Worm (Caenorhabditis elegans): Measurements from ENCODE around the gene str-214.

str-214 gene

DNA sequence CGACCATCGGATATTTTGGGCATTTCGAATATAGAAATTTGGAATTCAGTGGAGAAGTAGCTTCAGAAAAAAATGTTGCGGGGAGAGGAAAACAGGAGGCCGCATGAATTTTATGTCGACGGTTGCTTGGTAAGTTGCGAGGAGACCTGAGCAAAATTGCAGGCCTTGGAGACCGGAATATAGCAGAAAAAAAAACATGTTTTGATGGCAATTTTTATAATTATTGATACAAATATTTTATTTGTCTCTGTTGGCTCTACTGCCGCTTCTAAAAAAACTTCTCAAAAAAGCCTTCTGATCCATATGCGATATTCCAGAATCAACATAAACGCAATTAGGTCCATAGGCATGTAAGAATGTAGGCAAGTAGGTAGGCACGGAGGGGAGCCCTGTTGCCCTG, 39.8 kb upstream of the str-214 start, which contains the start of gene pacl-1:
pacl-1 (minus strand) TSS at position 101 of the 400 bp plus-strand sequence.
- TF ChIP-seq sdz-38 (tag; optimal IDR thresholded peaks at IDR 0.05) (no peak), T07F8.4 (tag; optimal IDR thresholded peaks at IDR 0.05) (no peak), dox-1 (GFP tag; IDR thresholded peaks at IDR 0.05) (no peak), F10E7.11 (tag; optimal IDR thresholded peaks at IDR 0.05) (no peak), attf-3 (GFP tag; conservative IDR thresholded peaks at IDR 0.05) (no peak), hsf-1 (GFP tag; IDR thresholded peaks at IDR 0.05) (no peak), Y67H2A.10 (GFP tag; conservative IDR thresholded peaks at IDR 0.05) (no peak), die-1 (tag; optimal IDR thresholded peaks at IDR 0.05) (no peak), pha-4 (tag; optimal IDR thresholded peaks at IDR 0.05) (no peak), unc-62 (GFP tag; optimal IDR thresholded peaks at IDR 0.05) (no peak), snpc-3.4 (tag; optimal IDR thresholded peaks at IDR 0.05) (no peak)

DNA sequence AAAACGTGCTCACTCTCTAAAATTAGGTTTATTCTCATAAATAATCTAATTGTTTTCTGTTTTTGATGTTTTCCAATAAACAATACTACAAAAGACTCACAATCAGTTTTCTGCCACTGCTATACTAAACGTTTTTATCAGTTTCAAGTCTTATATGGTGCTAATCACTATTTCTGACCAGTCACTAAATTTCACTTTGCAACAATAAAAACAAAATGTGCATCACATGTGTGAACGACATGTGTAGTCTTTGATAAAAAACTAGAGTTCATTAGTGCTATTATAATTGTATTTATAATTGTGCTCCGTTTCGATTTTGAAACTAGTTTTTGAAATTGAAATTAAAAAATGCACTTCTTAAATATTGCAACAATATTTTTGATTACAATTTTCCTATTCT, 37.2 kb upstream of the str-214 start, which contains the start of gene cyp-37B1:
cyp-37B1 (plus strand) TSS at position 199 of the 400 bp plus-strand sequence.
- TF ChIP-seq egrh-3 (GFP tag; IDR thresholded peaks at IDR 0.05), result no peak
- no peak for TF ChIP-seq F57A8.1 (GFP tag; optimal IDR thresholded peaks at IDR 0.05)
- TF ChIP-seq fkh-3 (tag; optimal IDR thresholded peaks at IDR 0.05), result no peak
- TF ChIP-seq nhr-80 (tag; optimal IDR thresholded peaks at IDR 0.05), result peak; percentile 80
- peak; percentile 23 for TF ChIP-seq unc-62 (GFP tag; optimal IDR thresholded peaks at IDR 0.05)
- TF ChIP-seq snpc-4 (GFP tag; optimal IDR thresholded peaks at IDR 0.05), result no peak
- TF ChIP-seq snpc-4 (tag; optimal IDR thresholded peaks at IDR 0.05), result peak in 1 of 4 experiments; percentile 17

DNA sequence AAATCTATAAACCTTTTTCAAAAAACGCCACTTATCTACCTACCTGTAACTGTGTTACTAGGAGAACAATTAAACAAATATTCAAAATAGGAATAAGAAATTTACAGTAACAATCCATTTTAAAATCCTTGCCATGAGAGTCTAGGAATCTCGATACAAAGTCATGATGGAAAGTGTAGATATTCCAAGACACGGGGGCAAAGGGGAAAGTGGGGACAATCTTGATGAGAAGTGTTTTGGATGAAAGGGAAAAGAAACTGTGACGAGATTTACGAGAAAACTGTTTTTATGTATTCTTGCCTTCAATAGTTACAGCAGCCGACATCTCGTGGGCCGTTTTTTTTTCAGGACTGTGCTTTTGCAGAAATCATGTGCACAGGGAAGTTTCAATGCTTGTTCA, 33.0 kb upstream of the str-214 start, which contains the start of gene F28G4.2:
F28G4.2 (minus strand) TSS at position 175 of the 400 bp plus-strand sequence.
- no peak for TF ChIP-seq C17E4.6 (GFP tag; IDR thresholded peaks at IDR 0.05)
- TF ChIP-seq lin-35 (GFP tag; optimal IDR thresholded peaks at IDR 0.05), result no peak
- TF ChIP-seq let-526 (GFP tag; IDR thresholded peaks at IDR 0.05), result no peak
- no peak for TF ChIP-seq die-1 (tag; optimal IDR thresholded peaks at IDR 0.05)
- TF ChIP-seq tbp1 (GFP tag; optimal IDR thresholded peaks at IDR 0.05), result no peak
- no peak for TF ChIP-seq attf-3 (GFP tag; conservative IDR thresholded peaks at IDR 0.05)
- no peak for TF ChIP-seq unc-62 (GFP tag; optimal IDR thresholded peaks at IDR 0.05)
- TF ChIP-seq sptf-2 (GFP tag; optimal IDR thresholded peaks at IDR 0.05), result no peak
- no peak for TF ChIP-seq xnd-1 (tag; optimal IDR thresholded peaks at IDR 0.05)
- TF ChIP-seq ceh-40 (GFP tag; IDR thresholded peaks at IDR 0.05), result no peak
- TF ChIP-seq lin-54 (GFP tag; optimal IDR thresholded peaks at IDR 0.05), result no peak
- no peak for TF ChIP-seq F23B12.7 (tag; optimal IDR thresholded peaks at IDR 0.05; ENCODE audit: insufficient read depth)

ce11 chrV:16285794-16286193, 29.3 kb upstream of the str-214 start, which contains the start of gene F28G4.4:
F28G4.4 (minus strand) TSS chrV:16285894.
- TF ChIP-seq rpc-1 (optimal IDR thresholded peaks at IDR 0.05), result no peak
- TF ChIP-seq rpc-1 (tag; optimal IDR thresholded peaks at IDR 0.05), result no peak
- TF ChIP-seq madf-3 (GFP tag; IDR thresholded peaks at IDR 0.05), result no peak

DNA sequence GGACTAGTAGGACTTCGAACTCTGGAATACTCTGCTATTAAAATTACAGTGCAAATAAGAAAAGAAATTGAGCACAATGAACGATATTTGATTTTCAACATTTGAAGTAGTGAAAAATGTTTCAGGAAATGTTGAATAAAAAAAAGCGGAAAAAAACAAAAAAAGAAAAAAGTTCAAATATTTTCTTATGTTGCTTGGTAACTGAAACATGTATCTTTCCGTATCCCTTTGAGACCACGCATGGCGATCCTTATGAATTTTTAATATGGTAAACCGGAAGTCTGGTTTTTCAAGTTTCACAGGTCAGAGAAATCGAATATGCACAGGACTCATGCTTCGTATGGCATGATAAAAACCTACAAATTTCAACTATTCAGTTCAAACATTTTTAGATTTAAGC, 27.5 kb upstream of the str-214 start, which contains the start of gene F28G4.3:
F28G4.3 (minus strand) TSS at position 101 of the 400 bp plus-strand sequence.
- TF ChIP-seq tbp1 (GFP tag; optimal IDR thresholded peaks at IDR 0.05) (no peak), aptf-2 (GFP tag; conservative IDR thresholded peaks at IDR 0.05) (no peak)

DNA sequence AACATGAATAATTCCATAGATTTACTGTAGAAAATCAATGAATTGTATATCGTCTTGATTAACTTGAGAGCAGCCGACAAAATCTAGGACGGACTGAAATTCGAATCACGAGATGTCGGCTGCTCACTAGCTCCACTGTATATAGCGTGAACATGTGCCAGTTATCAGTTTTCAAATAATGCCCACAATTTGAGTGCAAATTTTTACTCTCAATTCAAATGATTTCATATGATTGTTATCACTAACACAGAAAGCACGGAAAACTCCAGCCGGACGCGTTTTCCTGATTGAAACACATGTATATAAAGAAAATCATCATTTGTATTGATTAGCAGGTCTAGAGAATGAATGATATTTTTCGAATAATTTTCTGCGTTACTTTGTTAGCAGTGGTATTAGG, 22.7 kb upstream of the str-214 start, which contains the start of gene oac-5:
oac-5 (plus strand) TSS at position 301 of the 400 bp plus-strand sequence.
- peak; percentile 15 for TF ChIP-seq nhr-80 (tag; optimal IDR thresholded peaks at IDR 0.05)
- no peak for TF ChIP-seq tbx-9 (tag; optimal IDR thresholded peaks at IDR 0.05; ENCODE audit: borderline replicate concordance)
